Worm (Caenorhabditis elegans) whole organism, L4/young adult: Measurements from ENCODE around the gene spcs-3.

Source experiments
- dao-5 ChIP-seq: sonication (generic microtip); optimal IDR thresholded peaks from 2 replicates; lab custom pipeline; 2016; ENCODE audit warnings: missing genotype, missing genetic modification characterization, moderate library complexity, missing compliant biosample characterization
- him-1 ChIP-seq: sonication (generic microtip); optimal IDR thresholded peaks from 2 replicates; lab custom pipeline; 2016; ENCODE audit warnings: missing genotype, missing genetic modification reagents, missing genetic modification characterization, missing compliant biosample characterization

- no peak for TF ChIP-seq him-1
- no peak for TF ChIP-seq dao-5 (tag; lab: Kevin White, UChicago)
Observed at ce11 chrIII:8036497-8036896, 8.3 kb upstream of the spcs-3 start.
